Worm (Caenorhabditis elegans) whole organism, mixed stage, embryonic: ENCODE results near the gene Y37E11AL.9.

Experiments
- ceh-83 ChIP-seq: fragments of 200-800 bp; sonication (Bioruptor generic); optimal IDR thresholded peaks from 2 replicates; lab custom pipeline; 2018; ENCODE audit warnings: mild to moderate bottlenecking, missing genetic modification characterization, missing compliant biosample characterization
- ces-1 ChIP-seq: fragments of 150-350 bp; optimal IDR thresholded peaks from 2 replicates; lab custom pipeline; 2014; ENCODE audit warnings: missing biosample characterization, missing genetic modification reagents, missing genetic modification characterization
- cnd-1 ChIP-seq: fragments of 200-800 bp; sonication (Bioruptor generic); optimal IDR thresholded peaks from 2 replicates; lab custom pipeline; 2018; ENCODE audit warnings: mild to moderate bottlenecking, missing genetic modification characterization, missing compliant biosample characterization
- elt-1 ChIP-seq: sonication (generic microtip); optimal IDR thresholded peaks from 2 replicates; lab custom pipeline; 2017; ENCODE audit warnings: missing genetic modification characterization, mild to moderate bottlenecking, missing compliant biosample characterization, antibody characterized with exemption, moderate library complexity, borderline replicate concordance; ENCODE audit not compliant: insufficient read depth
- lsy-2 ChIP-seq: fragments of 150-350 bp; optimal IDR thresholded peaks from 2 replicates; lab custom pipeline; 2014; ENCODE audit warnings: missing biosample characterization, missing genetic modification characterization
- mab-5 ChIP-seq: fragments of 150-350 bp; optimal IDR thresholded peaks from 2 replicates; lab custom pipeline; 2014; ENCODE audit warnings: missing biosample characterization, missing genetic modification characterization
- pha-4 ChIP-seq: fragments of 150-350 bp; optimal IDR thresholded peaks from 2 replicates; lab custom pipeline; 2018; ENCODE audit warnings: missing biosample characterization, missing genetic modification reagents, missing genetic modification characterization
- unc-62 ChIP-seq: fragments of 150-350 bp; optimal IDR thresholded peaks from 2 replicates; lab custom pipeline; 2014; ENCODE audit warnings: missing biosample characterization, missing genetic modification reagents, missing genetic modification characterization

ce11 chrIV:3661117-3661634, 39.3 kb downstream of the Y37E11AL.9 start:
- TF ChIP-seq ces-1 (GFP tag; lab: Kevin White, UChicago) (no peak), elt-1 (tag; lab: Kevin White, UChicago) (no peak), pha-4 (tag; lab: Kevin White, UChicago) (no peak), mab-5 (tag; lab: Kevin White, UChicago) (no peak), ceh-83 (GFP tag; lab: Kevin White, UChicago) (no peak), lsy-2 (no peak), unc-62 (GFP tag; lab: Kevin White, UChicago) (no peak), cnd-1 (no peak)
